Fruit fly (Drosophila melanogaster) whole organism, embryonic: ENCODE measurements around the gene trbl.

Experiments
- B-H2 ChIP-seq: fragments of 200-800 bp; sonication (Bioruptor generic); optimal IDR thresholded peaks from 2 replicates; lab custom pipeline; 2018; ENCODE audit warnings: missing biosample characterization, mild to moderate bottlenecking, missing genetic modification characterization
- Blimp-1 ChIP-seq: fragments of 200-800 bp; sonication (Bioruptor generic); optimal IDR thresholded peaks from 3 replicates; lab custom pipeline; 2018; ENCODE audit warnings: missing biosample characterization, missing genetic modification characterization, mild to moderate bottlenecking, moderate library complexity, missing genetic modification reagents
- CG10267 ChIP-seq: fragments of 200-800 bp; sonication (Bioruptor generic); optimal IDR thresholded peaks from 2 replicates; lab custom pipeline; 2018; ENCODE audit warnings: missing biosample characterization, mild to moderate bottlenecking, missing genetic modification characterization, moderate library complexity
- CG10543 ChIP-seq: fragments of 200-800 bp; sonication (Bioruptor generic); optimal IDR thresholded peaks from 3 replicates; lab custom pipeline; 2017; ENCODE audit warnings: missing biosample characterization, mild to moderate bottlenecking, missing genetic modification characterization, moderate library complexity
- CG11398 ChIP-seq: fragments of 200-800 bp; sonication (Bioruptor generic); optimal IDR thresholded peaks from 2 replicates; lab custom pipeline; 2016; ENCODE audit warnings: missing biosample characterization, missing genetic modification characterization
- CG11456 ChIP-seq: fragments of 200-800 bp; sonication (Bioruptor generic); IDR thresholded peaks from 3 replicates; pipeline ENCODE4 v1.3.6; 2022; ENCODE audit warnings: missing biosample characterization, missing genetic modification characterization
- CG12391 ChIP-seq: fragments of 200-800 bp; sonication (Bioruptor generic); optimal IDR thresholded peaks from 3 replicates; lab custom pipeline; 2018; ENCODE audit warnings: missing biosample characterization, mild to moderate bottlenecking, missing genetic modification characterization, moderate library complexity
- CG13775 ChIP-seq: fragments of 200-800 bp; sonication (Bioruptor generic); optimal IDR thresholded peaks from 3 replicates; lab custom pipeline; 2017; ENCODE audit warnings: missing biosample characterization, mild to moderate bottlenecking, missing genetic modification characterization
- CG1602 ChIP-seq: fragments of 200-800 bp; sonication (Bioruptor generic); optimal IDR thresholded peaks from 3 replicates; lab custom pipeline; 2016; ENCODE audit warnings: missing biosample characterization, missing genetic modification characterization
- CG1647 ChIP-seq: fragments of 200-800 bp; sonication (Bioruptor generic); optimal IDR thresholded peaks from 3 replicates; lab custom pipeline; 2016; ENCODE audit warnings: missing biosample characterization, missing genetic modification characterization
- CG2120 ChIP-seq: fragments of 200-800 bp; sonication (Bioruptor generic); optimal IDR thresholded peaks from 3 replicates; lab custom pipeline; 2016; ENCODE audit warnings: missing biosample characterization, missing genetic modification characterization
- CG2202 ChIP-seq: fragments of 200-800 bp; sonication (Bioruptor generic); optimal IDR thresholded peaks from 2 replicates; lab custom pipeline; 2018; ENCODE audit warnings: missing biosample characterization, mild to moderate bottlenecking, missing genetic modification characterization
- CG2875 ChIP-seq: fragments of 200-800 bp; sonication (Bioruptor generic); optimal IDR thresholded peaks from 2 replicates; lab custom pipeline; 2017; ENCODE audit warnings: missing biosample characterization, mild to moderate bottlenecking, missing genetic modification characterization, missing genetic modification reagents
- CG3995 ChIP-seq: fragments of 200-800 bp; sonication (Bioruptor generic); optimal IDR thresholded peaks from 3 replicates; lab custom pipeline; 2016; ENCODE audit warnings: missing biosample characterization, missing genetic modification characterization
- CG4328 ChIP-seq: fragments of 200-800 bp; sonication (Bioruptor generic); optimal IDR thresholded peaks from 3 replicates; lab custom pipeline; 2017; ENCODE audit warnings: missing biosample characterization, missing genetic modification reagents, missing genetic modification characterization
- CG43689 ChIP-seq: fragments of 200-800 bp; sonication (Bioruptor generic); IDR thresholded peaks from 2 replicates; pipeline ENCODE4 v1.3.6; 2022; ENCODE audit warnings: missing biosample characterization, missing genetic modification characterization
- CG6791 ChIP-seq: fragments of 200-800 bp; sonication (Bioruptor generic); IDR thresholded peaks from 3 replicates; pipeline ENCODE4 v1.3.6; 2022; ENCODE audit warnings: missing biosample characterization, missing genetic modification characterization; ENCODE audit not compliant: partially characterized antibody
- CG7987 ChIP-seq: fragments of 200-800 bp; sonication (Bioruptor generic); optimal IDR thresholded peaks from 2 replicates; lab custom pipeline; 2018; ENCODE audit warnings: missing biosample characterization, mild to moderate bottlenecking, missing genetic modification characterization, moderate library complexity
- CG9609 ChIP-seq: fragments of 200-800 bp; sonication (Bioruptor generic); optimal IDR thresholded peaks from 3 replicates; lab custom pipeline; 2016; ENCODE audit warnings: missing biosample characterization, missing genetic modification characterization
- CG9876 ChIP-seq: fragments of 200-800 bp; sonication (Bioruptor generic); optimal IDR thresholded peaks from 2 replicates; lab custom pipeline; 2016; ENCODE audit warnings: missing biosample characterization, missing genetic modification characterization
- Camta ChIP-seq: fragments of 200-800 bp; sonication (Bioruptor generic); optimal IDR thresholded peaks from 2 replicates; lab custom pipeline; 2016; ENCODE audit warnings: missing biosample characterization, missing genetic modification characterization
- Chrac-16 ChIP-seq: fragments of 200-800 bp; sonication (Bioruptor generic); optimal IDR thresholded peaks from 3 replicates; lab custom pipeline; 2016; ENCODE audit warnings: missing biosample characterization, missing genetic modification characterization
- Dad ChIP-seq: fragments of 200-800 bp; sonication (Bioruptor generic); optimal IDR thresholded peaks from 3 replicates; lab custom pipeline; 2016; ENCODE audit warnings: missing biosample characterization, missing genetic modification characterization
- Dfd ChIP-seq, 2 experiments: fragments of >200 bp; optimal IDR thresholded peaks; 2 replicates each; lab custom pipeline; 2017; ENCODE audit warnings: missing biosample characterization in 2 of 2, missing genetic modification characterization in 2 of 2
- HLH3B ChIP-seq: fragments of 200-800 bp; sonication (Bioruptor generic); IDR thresholded peaks from 2 replicates; pipeline ENCODE4 v1.3.6; 2022; ENCODE audit warnings: missing biosample characterization, missing genetic modification characterization
- Hand ChIP-seq: fragments of 200-800 bp; sonication (Bioruptor generic); optimal IDR thresholded peaks from 2 replicates; lab custom pipeline; 2017; ENCODE audit warnings: mild to moderate bottlenecking, missing biosample characterization, missing genetic modification reagents, missing genetic modification characterization
- Hmx ChIP-seq: fragments of 200-800 bp; sonication (Bioruptor generic); optimal IDR thresholded peaks from 2 replicates; lab custom pipeline; 2016; ENCODE audit warnings: missing biosample characterization, missing genetic modification characterization
- MBD-R2 ChIP-seq: fragments of 200-800 bp; sonication (Bioruptor generic); IDR thresholded peaks from 2 replicates; pipeline ENCODE4 v1.3.6; 2022; ENCODE audit warnings: missing biosample characterization, missing genetic modification characterization
- Pdp1 ChIP-seq, 2 experiments: fragments of 200-800 bp; sonication (Bioruptor generic); optimal IDR thresholded peaks; 3 replicates each; lab custom pipeline; 2016; ENCODE audit warnings: missing biosample characterization in 2 of 2, missing genetic modification characterization in 2 of 2, mild to moderate bottlenecking in 1 of 2, moderate library complexity in 1 of 2
- Rfx ChIP-seq: fragments of 200-800 bp; sonication (Bioruptor generic); IDR thresholded peaks from 2 replicates; pipeline ENCODE4 v1.3.6; 2022; ENCODE audit warnings: missing biosample characterization, missing genetic modification characterization
- Side ChIP-seq: fragments of 200-800 bp; sonication (Bioruptor generic); optimal IDR thresholded peaks from 2 replicates; lab custom pipeline; 2016; ENCODE audit warnings: missing biosample characterization, missing genetic modification characterization
- ac ChIP-seq: fragments of 200-800 bp; sonication (Bioruptor generic); optimal IDR thresholded peaks from 3 replicates; lab custom pipeline; 2017; ENCODE audit warnings: missing biosample characterization, mild to moderate bottlenecking, missing genetic modification characterization
- bcd ChIP-seq: fragments of 200-800 bp; sonication (Bioruptor generic); optimal IDR thresholded peaks from 2 replicates; lab custom pipeline; 2017; ENCODE audit warnings: missing biosample characterization, mild to moderate bottlenecking, missing genetic modification characterization
- caup ChIP-seq: fragments of 200-800 bp; sonication (Bioruptor generic); optimal IDR thresholded peaks from 3 replicates; lab custom pipeline; 2017; ENCODE audit warnings: missing biosample characterization, mild to moderate bottlenecking, missing genetic modification characterization, moderate library complexity; ENCODE audit not compliant: severe bottlenecking
- chinmo ChIP-seq: fragments of 200-800 bp; sonication (Bioruptor generic); IDR thresholded peaks from 4 replicates; pipeline ENCODE4 v1.3.6; 2022; ENCODE audit warnings: missing biosample characterization, missing genetic modification characterization; ENCODE audit not compliant: partially characterized antibody
- danr ChIP-seq: fragments of 200-800 bp; sonication (Bioruptor generic); IDR thresholded peaks from 2 replicates; pipeline ENCODE4 v1.3.6; 2022; ENCODE audit warnings: missing biosample characterization, missing genetic modification characterization
- dmrt11E ChIP-seq: fragments of 200-800 bp; sonication (Bioruptor generic); optimal IDR thresholded peaks from 3 replicates; lab custom pipeline; 2018; ENCODE audit warnings: missing biosample characterization, mild to moderate bottlenecking, missing genetic modification characterization, moderate library complexity
- fu2 ChIP-seq: fragments of 200-800 bp; sonication (Bioruptor generic); optimal IDR thresholded peaks from 2 replicates; lab custom pipeline; 2016; ENCODE audit warnings: missing biosample characterization, missing genetic modification characterization
- her ChIP-seq: fragments of 200-800 bp; sonication (Bioruptor generic); optimal IDR thresholded peaks from 2 replicates; lab custom pipeline; 2016; ENCODE audit warnings: missing biosample characterization, missing genetic modification characterization
- lov ChIP-seq, 2 experiments: fragments of 200-800 bp in 1 of 2; fragments of >200 bp in 1 of 2; sonication (Bioruptor generic) in 1 of 2; IDR thresholded peaks in 1 of 2; optimal IDR thresholded peaks in 1 of 2; 2 replicates in 1 of 2; 3 replicates in 1 of 2; pipeline versions ENCODE4 v1.3.6 to Lab custom; 2017 to 2022; ENCODE audit warnings: missing biosample characterization in 1 of 2, missing genetic modification characterization in 1 of 2
- mirr ChIP-seq: fragments of 200-800 bp; sonication (Bioruptor generic); optimal IDR thresholded peaks from 3 replicates; lab custom pipeline; 2018; ENCODE audit warnings: missing biosample characterization, mild to moderate bottlenecking, missing genetic modification characterization
- phol ChIP-seq: fragments of 200-800 bp; sonication (Bioruptor generic); optimal IDR thresholded peaks from 3 replicates; lab custom pipeline; 2018; ENCODE audit warnings: missing biosample characterization, mild to moderate bottlenecking, missing genetic modification characterization, moderate library complexity
- ranshi ChIP-seq: fragments of 200-800 bp; sonication (Bioruptor generic); IDR thresholded peaks from 2 replicates; pipeline ENCODE4 v1.3.6; 2022; ENCODE audit warnings: missing biosample characterization, missing genetic modification characterization
- sens ChIP-seq: fragments of 200-800 bp; sonication (Bioruptor generic); peaks from one replicate; lab custom pipeline; 2016; ENCODE audit warnings: missing biosample characterization, missing genetic modification characterization
- stc ChIP-seq: fragments of 200-800 bp; sonication (Bioruptor generic); IDR thresholded peaks from 2 replicates; pipeline ENCODE4 v1.3.6; 2022; ENCODE audit warnings: missing biosample characterization, missing genetic modification characterization
- tna ChIP-seq: fragments of 200-800 bp; sonication (Bioruptor generic); IDR thresholded peaks from 2 replicates; pipeline ENCODE4 v1.3.6; 2022; ENCODE audit warnings: missing biosample characterization, missing genetic modification characterization; ENCODE audit not compliant: partially characterized antibody
- unc-4 ChIP-seq: fragments of 200-800 bp; sonication (Bioruptor generic); IDR thresholded peaks from 2 replicates; pipeline ENCODE4 v1.3.6; 2022; ENCODE audit warnings: missing biosample characterization, missing genetic modification characterization; ENCODE audit not compliant: partially characterized antibody
- zen2 ChIP-seq: fragments of 200-800 bp; sonication (Bioruptor generic); IDR thresholded peaks from 3 replicates; pipeline ENCODE4 v1.3.6; 2022; ENCODE audit warnings: missing biosample characterization, missing genetic modification characterization; ENCODE audit not compliant: partially characterized antibody

Gene trbl

DNA sequence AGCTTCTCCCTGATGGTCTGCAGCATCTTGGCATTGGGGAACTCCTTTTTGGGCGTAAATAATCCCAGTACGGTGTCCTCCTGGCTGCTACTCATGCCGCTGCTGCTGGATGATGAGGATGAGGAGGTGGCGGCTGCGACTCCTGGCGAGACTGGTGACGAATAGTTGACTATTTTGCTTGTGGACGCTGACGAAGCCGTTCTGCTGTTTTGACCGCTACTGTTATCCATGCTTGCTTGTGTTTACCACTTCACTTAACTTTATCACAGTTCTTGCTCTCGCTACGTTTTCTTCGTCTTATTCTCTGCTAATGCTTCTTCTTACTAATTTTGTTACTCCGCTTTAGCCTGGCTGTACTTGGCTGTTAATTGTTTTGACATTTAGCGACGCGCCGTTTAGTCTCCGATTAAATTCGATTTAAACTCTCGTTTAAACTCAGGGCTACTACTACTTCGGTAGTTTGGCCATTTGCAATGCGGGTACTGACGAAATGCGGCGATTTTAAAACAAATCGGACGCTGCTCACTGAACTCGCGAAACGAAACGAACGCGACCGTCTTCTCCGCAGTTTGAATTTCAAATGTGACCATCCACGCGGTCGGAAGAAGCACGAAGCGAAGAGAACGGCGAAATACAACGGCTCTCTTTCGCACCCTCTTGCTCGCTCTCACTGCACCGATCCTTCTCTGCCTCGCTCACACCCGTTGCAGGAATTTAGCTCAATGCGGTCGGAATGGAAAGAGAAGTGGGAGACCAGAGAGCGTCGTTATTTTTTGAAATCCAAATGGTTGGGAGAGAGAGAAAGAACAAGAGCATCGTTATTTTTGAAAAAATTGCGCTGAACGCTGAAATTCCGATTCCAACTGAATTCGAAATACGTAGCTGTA lies at the start of gene trbl (continued):
- TF ChIP-seq B-H2 (GFP tag; lab: Kevin White, UChicago) = no peak
- no peak for TF ChIP-seq CG9876 (GFP tag; lab: Kevin White, UChicago)
- TF ChIP-seq mirr = peak; percentile 54
- no peak for TF ChIP-seq CG43689
- no peak for TF ChIP-seq HLH3B (GFP tag; lab: Robert Waterston, UW)
- TF ChIP-seq Hand (GFP tag; lab: Kevin White, UChicago) = peak; percentile 15
- TF ChIP-seq CG13775 (GFP tag; lab: Kevin White, UChicago) = no peak
- peak; percentile 37; the same call in 1 of the 2 replicates for TF ChIP-seq stc (GFP tag; lab: Robert Waterston, UW)
- TF ChIP-seq Chrac-16 (GFP tag; lab: Kevin White, UChicago) = no peak
- TF ChIP-seq CG10543 (GFP tag; lab: Kevin White, UChicago) = peak; percentile 81
- TF ChIP-seq her (GFP tag; lab: Kevin White, UChicago) = peak; percentile 70
- TF ChIP-seq CG6791 (GFP tag; lab: Robert Waterston, UW) = peak; percentile 97
- peak; percentile 21 for TF ChIP-seq Side (GFP tag; lab: Kevin White, UChicago)
- no peak for TF ChIP-seq Dfd (GFP tag; optimal IDR thresholded peaks at IDR 0.05; lab: Kevin White, UChicago)
- TF ChIP-seq unc-4 (GFP tag; lab: Robert Waterston, UW) = peak; percentile 58
- TF ChIP-seq lov (optimal IDR thresholded peaks at IDR 0.05; lab: Kevin White, UChicago) = no peak
- TF ChIP-seq lov (GFP tag; IDR thresholded peaks at IDR 0.05; lab: Robert Waterston, UW) = 0 out of 3 replicates have a peak, but pooled peaks have one; percentile 66
- peak; percentile 4 for TF ChIP-seq CG3995 (GFP tag; lab: Kevin White, UChicago)
- no peak for TF ChIP-seq CG2875
- TF ChIP-seq bcd = no peak
- TF ChIP-seq CG1602 (GFP tag; lab: Kevin White, UChicago) = no peak
- peak; percentile 17 for TF ChIP-seq CG11398
- no peak for TF ChIP-seq fu2 (GFP tag; lab: Kevin White, UChicago)
- no peak for TF ChIP-seq Hmx
- TF ChIP-seq Pdp1 (GFP tag; optimal IDR thresholded peaks at IDR 0.05; lab: Kevin White, UChicago) = no peak
- no peak for TF ChIP-seq phol (tag; lab: Kevin White, UChicago)
- TF ChIP-seq dmrt11E (tag; lab: Kevin White, UChicago) = no peak
- peak; percentile 11 for TF ChIP-seq ac (GFP tag; lab: Kevin White, UChicago)
- TF ChIP-seq ranshi = 0 out of 2 replicates have a peak, but pooled peaks have one; percentile 7
- TF ChIP-seq CG9609 (GFP tag; lab: Kevin White, UChicago) = no peak
- TF ChIP-seq tna = no peak; the same call in 1 of the 2 replicates
- peak; percentile 28 for TF ChIP-seq caup (GFP tag; lab: Kevin White, UChicago)
- TF ChIP-seq CG12391 (tag; lab: Kevin White, UChicago) = no peak
- peak; percentile 53 for TF ChIP-seq CG10267 (tag; lab: Kevin White, UChicago)
- TF ChIP-seq Dad (GFP tag; lab: Kevin White, UChicago) = no peak
- TF ChIP-seq zen2 (GFP tag; lab: Robert Waterston, UW) = no peak; the same call in 2 of the 3 replicates

DNA sequence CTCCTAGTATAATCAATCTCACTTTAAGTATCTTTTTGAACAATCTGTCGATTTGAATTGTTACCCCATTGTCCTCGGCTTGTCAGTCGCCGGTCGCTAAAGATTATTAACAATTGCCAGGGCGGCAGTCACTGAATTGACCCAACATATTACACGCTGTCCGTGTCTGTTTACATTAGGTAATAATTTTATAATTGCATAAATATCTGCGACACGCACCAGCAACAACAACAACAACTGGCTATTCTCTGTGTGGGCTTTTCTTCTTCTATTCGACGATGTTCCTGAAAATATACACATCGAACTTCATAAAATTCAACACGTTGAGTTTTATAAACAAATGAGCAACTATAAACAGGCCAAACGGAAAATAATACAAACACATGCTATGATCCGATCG lies 47.4 kb upstream of the trbl start:
- TF ChIP-seq CG2120 (GFP tag; lab: Kevin White, UChicago) = no peak
- TF ChIP-seq Hmx = no peak
- 0 out of 4 replicates have a peak, but pooled peaks have one; percentile 30 for TF ChIP-seq chinmo
- TF ChIP-seq CG11456 (GFP tag; lab: Robert Waterston, UW) = no peak
- TF ChIP-seq CG4328 (GFP tag; lab: Kevin White, UChicago) = no peak
- TF ChIP-seq danr (GFP tag; lab: Robert Waterston, UW) = no peak
- TF ChIP-seq Blimp-1 (GFP tag; lab: Kevin White, UChicago) = no peak
- TF ChIP-seq Camta = no peak
- no peak for TF ChIP-seq CG1647 (GFP tag; lab: Kevin White, UChicago)
- TF ChIP-seq CG2202 (tag; lab: Kevin White, UChicago) = no peak
- TF ChIP-seq MBD-R2 = no peak
- no peak for TF ChIP-seq Rfx (GFP tag; lab: Robert Waterston, UW)
- peak; percentile 22 for TF ChIP-seq sens (GFP tag; lab: Kevin White, UChicago)
- TF ChIP-seq CG7987 (GFP tag; lab: Kevin White, UChicago) = no peak
- peak in 1 of 2 experiments; percentile 56 for TF ChIP-seq Pdp1 (GFP tag; optimal IDR thresholded peaks at IDR 0.05; lab: Kevin White, UChicago)
